Fruit fly (Drosophila melanogaster) whole organism, wandering third instar larva: Measurements from ENCODE around the gene sip2.

Source experiments
- Abd-B ChIP-seq: fragments of >200 bp; optimal IDR thresholded peaks from 2 replicates; lab custom pipeline; 2017; ENCODE audit warnings: missing biosample characterization, missing genetic modification characterization
- CG32264 ChIP-seq: fragments of 200-800 bp; sonication (Bioruptor generic); optimal IDR thresholded peaks from 2 replicates; lab custom pipeline; 2016; ENCODE audit warnings: missing biosample characterization, missing genetic modification characterization
- CG9705 ChIP-seq: fragments of 200-800 bp; sonication (Bioruptor generic); optimal IDR thresholded peaks from 2 replicates; lab custom pipeline; 2018; ENCODE audit warnings: missing biosample characterization, mild to moderate bottlenecking, missing genetic modification characterization
- CrebA ChIP-seq: fragments of 200-800 bp; sonication (Bioruptor generic); optimal IDR thresholded peaks from 2 replicates; lab custom pipeline; 2016; ENCODE audit warnings: missing biosample characterization, mild to moderate bottlenecking, missing genetic modification characterization, borderline replicate concordance
- Dfd ChIP-seq: fragments of >200 bp; optimal IDR thresholded peaks from 2 replicates; lab custom pipeline; 2017; ENCODE audit warnings: missing biosample characterization, missing genetic modification characterization
- Dif ChIP-seq: fragments of 200-275, 200-300 bp; sonication (Bioruptor generic); optimal IDR thresholded peaks from 2 replicates; lab custom pipeline; 2018; ENCODE audit warnings: missing biosample characterization, missing genetic modification characterization; ENCODE audit not compliant: partially characterized antibody
- GATAd ChIP-seq: sonication (Bioruptor generic); optimal IDR thresholded peaks from 2 replicates; lab custom pipeline; 2016; ENCODE audit warnings: missing biosample characterization, missing genetic modification characterization
- HLH106 ChIP-seq: fragments of 200-800 bp; optimal IDR thresholded peaks from 3 replicates; lab custom pipeline; 2019; ENCODE audit warnings: missing biosample characterization, mild to moderate bottlenecking, missing genetic modification characterization, moderate library complexity
- Hnf4 ChIP-seq: fragments of 200-800 bp; sonication (Bioruptor generic); optimal IDR thresholded peaks from 2 replicates; lab custom pipeline; 2016; ENCODE audit warnings: missing biosample characterization, mild to moderate bottlenecking, missing genetic modification characterization
- Hr78 ChIP-seq: fragments of >200 bp; optimal IDR thresholded peaks from 2 replicates; lab custom pipeline; 2017; ENCODE audit warnings: missing biosample characterization, missing genetic modification characterization
- Jra ChIP-seq: sonication (Bioruptor generic); optimal IDR thresholded peaks from 2 replicates; lab custom pipeline; 2016; ENCODE audit warnings: missing biosample characterization, missing genetic modification characterization
- Mio ChIP-seq: sonication (Bioruptor generic); optimal IDR thresholded peaks from 2 replicates; lab custom pipeline; 2016; ENCODE audit warnings: missing biosample characterization, missing genetic modification characterization
- Myc ChIP-seq: fragments of >200 bp; optimal IDR thresholded peaks from 2 replicates; lab custom pipeline; 2017
- N ChIP-seq: fragments of >200 bp; optimal IDR thresholded peaks from 2 replicates; lab custom pipeline; 2018; ENCODE audit warnings: missing biosample characterization, missing external identifiers, missing genetic modification characterization
- OdsH ChIP-seq: fragments of 200-800 bp; sonication (Bioruptor generic); optimal IDR thresholded peaks from 2 replicates; lab custom pipeline; 2016; ENCODE audit warnings: missing biosample characterization, mild to moderate bottlenecking, missing genetic modification characterization
- Rel ChIP-seq, 2 experiments: fragments of 200-800 bp; sonication (Bioruptor generic) in 1 of 2; optimal IDR thresholded peaks; 2 replicates in 1 of 2; 3 replicates in 1 of 2; lab custom pipeline; 2016 to 2019; ENCODE audit warnings: mild to moderate bottlenecking in 2 of 2, missing biosample characterization in 2 of 2, missing genetic modification characterization in 2 of 2, moderate library complexity in 1 of 2
- Sp1 ChIP-seq: fragments of 200-800 bp; sonication (Bioruptor generic); optimal IDR thresholded peaks from 3 replicates; lab custom pipeline; 2019; ENCODE audit warnings: missing biosample characterization, mild to moderate bottlenecking, missing genetic modification characterization, moderate library complexity
- Vsx2 ChIP-seq: fragments of 200-300, 225-300 bp; sonication (Bioruptor generic); optimal IDR thresholded peaks from 2 replicates; lab custom pipeline; 2018; ENCODE audit warnings: missing biosample characterization, missing genetic modification characterization; ENCODE audit not compliant: partially characterized antibody
- br ChIP-seq: fragments of 200-800 bp; sonication (Bioruptor generic); optimal IDR thresholded peaks from 2 replicates; lab custom pipeline; 2016; ENCODE audit warnings: missing biosample characterization, missing genetic modification characterization
- brk ChIP-seq: fragments of 200-800 bp; sonication (Bioruptor generic); optimal IDR thresholded peaks from 2 replicates; lab custom pipeline; 2016; ENCODE audit warnings: missing biosample characterization, mild to moderate bottlenecking, missing genetic modification characterization
- dl ChIP-seq, 2 experiments: fragments of 175-275, 200-275 bp in 1 of 2; fragments of 200-275 bp in 1 of 2; sonication (Bioruptor generic); optimal IDR thresholded peaks; lab custom pipeline; 2018; ENCODE audit warnings: mild to moderate bottlenecking in 2 of 2, missing biosample characterization in 2 of 2, missing genetic modification characterization in 2 of 2, moderate library complexity in 2 of 2; ENCODE audit not compliant: partially characterized antibody in 2 of 2, insufficient read depth in 1 of 2
- dmrt93B ChIP-seq: fragments of 200-800 bp; sonication (Bioruptor generic); optimal IDR thresholded peaks from 2 replicates; lab custom pipeline; 2018; ENCODE audit warnings: missing biosample characterization, mild to moderate bottlenecking, missing genetic modification characterization
- dsf ChIP-seq: sonication (Bioruptor generic); optimal IDR thresholded peaks from 2 replicates; lab custom pipeline; 2016; ENCODE audit warnings: missing biosample characterization, missing genetic modification characterization, borderline replicate concordance
- ey ChIP-seq: fragments of 200-800 bp; sonication (Bioruptor generic); optimal IDR thresholded peaks from 2 replicates; lab custom pipeline; 2016; ENCODE audit warnings: missing biosample characterization, missing genetic modification characterization
- foxo ChIP-seq, 2 experiments: fragments of 200-800 bp; sonication (Bioruptor generic); optimal IDR thresholded peaks; 2 replicates in 1 of 2; 3 replicates in 1 of 2; lab custom pipeline; 2016 to 2017; ENCODE audit warnings: missing biosample characterization in 2 of 2, missing genetic modification characterization in 2 of 2
- fru ChIP-seq: fragments of 200-800 bp; sonication (Bioruptor generic); optimal IDR thresholded peaks from 3 replicates; lab custom pipeline; 2016; ENCODE audit warnings: missing biosample characterization, mild to moderate bottlenecking, missing genetic modification characterization
- h ChIP-seq: fragments of 200-800 bp; sonication (Bioruptor generic); optimal IDR thresholded peaks from 3 replicates; lab custom pipeline; 2016; ENCODE audit warnings: missing biosample characterization, mild to moderate bottlenecking, missing genetic modification characterization
- lola ChIP-seq: fragments of >200 bp; optimal IDR thresholded peaks from 2 replicates; lab custom pipeline; 2017; ENCODE audit warnings: missing biosample characterization, missing genetic modification characterization
- pan ChIP-seq: fragments of >200 bp; optimal IDR thresholded peaks from 2 replicates; lab custom pipeline; 2017
- psq ChIP-seq: fragments of 200-800 bp; sonication (Bioruptor generic); optimal IDR thresholded peaks from 3 replicates; lab custom pipeline; 2017; ENCODE audit warnings: missing biosample characterization, mild to moderate bottlenecking, missing genetic modification characterization, moderate library complexity
- rgr ChIP-seq: fragments of 200-800 bp; sonication (Bioruptor generic); optimal IDR thresholded peaks from 3 replicates; lab custom pipeline; 2016; ENCODE audit warnings: missing biosample characterization, mild to moderate bottlenecking, missing genetic modification characterization
- sv ChIP-seq: fragments of 200-800 bp; sonication (Bioruptor generic); optimal IDR thresholded peaks from 3 replicates; lab custom pipeline; 2016; ENCODE audit warnings: missing biosample characterization, missing genetic modification characterization
- tai ChIP-seq: sonication (Bioruptor generic); optimal IDR thresholded peaks from 2 replicates; lab custom pipeline; 2016; ENCODE audit warnings: missing biosample characterization, missing genetic modification characterization
- usp ChIP-seq: fragments of >200 bp; optimal IDR thresholded peaks from 2 replicates; lab custom pipeline; 2017; ENCODE audit warnings: missing biosample characterization, missing genetic modification characterization

The sip2 gene

dm6 chr2L:6966309-6966708 is 2.4 kb upstream of the sip2 start:
- TF ChIP-seq N (GFP tag; lab: Kevin White, UChicago) (peak; percentile 31), Sp1 (GFP tag; lab: Kevin White, UChicago) (peak; percentile 17), tai (GFP tag; lab: Kevin White, UChicago) (no peak), CG9705 (GFP tag; lab: Kevin White, UChicago) (no peak), ey (no peak), OdsH (no peak), Dif (GFP tag; lab: Kevin White, UChicago) (no peak), Rel (GFP tag; optimal IDR thresholded peaks at IDR 0.05; lab: Kevin White, UChicago) (no peak), Rel (tag; optimal IDR thresholded peaks at IDR 0.05; lab: Kevin White, UChicago) (peak; percentile 37), dsf (GFP tag; lab: Kevin White, UChicago) (no peak), Vsx2 (GFP tag; lab: Kevin White, UChicago) (no peak), CrebA (GFP tag; lab: Kevin White, UChicago) (no peak), h (GFP tag; lab: Kevin White, UChicago) (no peak), HLH106 (tag; lab: Kevin White, UChicago) (peak; percentile 3), dl (GFP tag; optimal IDR thresholded peaks at IDR 0.05; lab: Kevin White, UChicago; ENCODE audit: insufficient read depth in 1 of 2, partially characterized antibody in 2 of 2) (no peak), lola (GFP tag; lab: Kevin White, UChicago) (no peak), fru (GFP tag; lab: Kevin White, UChicago) (no peak), Mio (GFP tag; lab: Kevin White, UChicago) (no peak), psq (peak; percentile 11), Hr78 (GFP tag; lab: Kevin White, UChicago) (no peak), rgr (GFP tag; lab: Kevin White, UChicago) (no peak)

dm6 chr2L:6964632-6965031 is 758 bp upstream of the sip2 start:
- TF ChIP-seq dl (GFP tag; optimal IDR thresholded peaks at IDR 0.05; lab: Kevin White, UChicago; ENCODE audit: insufficient read depth in 1 of 2, partially characterized antibody in 2 of 2) (no peak), usp (no peak), CrebA (GFP tag; lab: Kevin White, UChicago) (no peak), Vsx2 (GFP tag; lab: Kevin White, UChicago) (no peak), tai (GFP tag; lab: Kevin White, UChicago) (no peak), pan (lab: Kevin White, UChicago) (no peak), Mio (GFP tag; lab: Kevin White, UChicago) (no peak), brk (no peak), Abd-B (GFP tag; lab: Kevin White, UChicago) (no peak), GATAd (GFP tag; lab: Kevin White, UChicago) (no peak), ey (no peak)
- TF ChIP-seq, all 38 proteins: peak for 0

DNA sequence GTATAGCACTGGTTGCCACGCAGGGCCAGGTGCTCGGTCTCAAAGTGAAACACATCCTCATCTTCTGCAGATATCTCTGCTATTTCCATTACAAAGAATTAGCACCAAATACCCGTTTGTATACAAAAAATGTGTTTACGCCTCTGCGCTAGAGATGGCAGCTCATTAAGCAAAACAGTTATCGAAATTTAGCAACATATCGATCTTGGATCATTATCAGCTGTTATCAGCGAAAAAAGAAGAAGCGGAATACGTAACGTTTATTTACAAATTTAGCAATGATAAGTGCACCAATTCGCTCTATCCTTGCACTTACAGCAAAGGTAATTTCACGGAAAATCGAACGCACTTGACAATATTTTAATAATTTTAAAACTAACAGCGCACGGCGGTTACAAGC is 3.7 kb downstream of the sip2 start, which contains the start of the genes Atac1 and Hmgcl:
Gene Atac1 (minus strand): TSS at position 164 of the 400 bp plus-strand sequence.
Gene Hmgcl (plus strand): TSS at position 213 of the 400 bp plus-strand sequence.
- TF ChIP-seq ey = no peak
- TF ChIP-seq HLH106 (tag; lab: Kevin White, UChicago) = no peak
- TF ChIP-seq Vsx2 (GFP tag; lab: Kevin White, UChicago) = no peak
- no peak for TF ChIP-seq psq
- TF ChIP-seq Sp1 (GFP tag; lab: Kevin White, UChicago) = no peak
- no peak for TF ChIP-seq Rel (GFP tag; optimal IDR thresholded peaks at IDR 0.05; lab: Kevin White, UChicago)
- no peak for TF ChIP-seq Rel (tag; optimal IDR thresholded peaks at IDR 0.05; lab: Kevin White, UChicago)
- TF ChIP-seq CG9705 (GFP tag; lab: Kevin White, UChicago) = no peak
- TF ChIP-seq Mio (GFP tag; lab: Kevin White, UChicago) = no peak
- no peak for TF ChIP-seq brk
- no peak for TF ChIP-seq br (GFP tag; lab: Kevin White, UChicago)
- no peak for TF ChIP-seq foxo (GFP tag; optimal IDR thresholded peaks at IDR 0.05; lab: Kevin White, UChicago)
- no peak for TF ChIP-seq Dif (GFP tag; lab: Kevin White, UChicago)
- no peak for TF ChIP-seq tai (GFP tag; lab: Kevin White, UChicago)
- TF ChIP-seq usp = no peak
- no peak for TF ChIP-seq sv
- TF ChIP-seq N (GFP tag; lab: Kevin White, UChicago) = no peak
- no peak for TF ChIP-seq Dfd (GFP tag; lab: Kevin White, UChicago)

DNA sequence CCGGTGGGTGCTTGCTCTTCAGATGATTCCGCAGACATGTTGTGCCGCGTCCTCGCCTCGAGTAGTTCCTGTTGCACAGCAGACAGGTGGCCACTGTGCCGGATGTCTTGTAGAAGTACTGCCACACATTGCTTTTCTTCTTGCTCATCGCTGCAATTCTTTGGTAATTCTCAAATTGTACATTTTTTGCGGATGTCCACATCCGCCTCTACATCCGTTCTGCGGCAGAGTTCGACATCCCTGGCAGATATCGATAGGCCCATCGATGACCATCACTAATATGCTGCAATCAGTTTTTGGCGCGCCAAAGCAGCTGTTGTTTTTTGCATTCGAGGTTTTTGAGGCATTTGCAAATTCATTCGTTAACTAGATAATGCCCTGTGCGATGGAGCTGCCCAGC is 7.1 kb downstream of the sip2 start, which contains the start of the genes CG13775 and CG3430:
Gene CG13775 (minus strand): TSS at position 226 of the 400 bp plus-strand sequence.
Gene CG3430 (plus strand): TSS at position 284 of the 400 bp plus-strand sequence.
- TF ChIP-seq dmrt93B (GFP tag; lab: Kevin White, UChicago) (no peak), Hnf4 (GFP tag; lab: Kevin White, UChicago) (no peak), pan (lab: Kevin White, UChicago) (no peak), Jra (GFP tag; lab: Kevin White, UChicago) (no peak), OdsH (peak; percentile 5), brk (no peak), lola (GFP tag; lab: Kevin White, UChicago) (no peak), N (GFP tag; lab: Kevin White, UChicago) (no peak), psq (peak; percentile 0), dsf (GFP tag; lab: Kevin White, UChicago) (no peak), h (GFP tag; lab: Kevin White, UChicago) (no peak), dl (GFP tag; optimal IDR thresholded peaks at IDR 0.05; lab: Kevin White, UChicago; ENCODE audit: insufficient read depth in 1 of 2, partially characterized antibody in 2 of 2) (no peak), foxo (GFP tag; optimal IDR thresholded peaks at IDR 0.05; lab: Kevin White, UChicago) (no peak), Mio (GFP tag; lab: Kevin White, UChicago) (no peak), CG32264 (GFP tag; lab: Kevin White, UChicago) (no peak), Vsx2 (GFP tag; lab: Kevin White, UChicago) (no peak), tai (GFP tag; lab: Kevin White, UChicago) (no peak), HLH106 (tag; lab: Kevin White, UChicago) (peak; percentile 39), Dfd (GFP tag; lab: Kevin White, UChicago) (no peak), sv (no peak), Sp1 (GFP tag; lab: Kevin White, UChicago) (no peak), CG9705 (GFP tag; lab: Kevin White, UChicago) (no peak), CrebA (GFP tag; lab: Kevin White, UChicago) (no peak), fru (GFP tag; lab: Kevin White, UChicago) (no peak), Myc (lab: Kevin White, UChicago) (peak; percentile 33), br (GFP tag; lab: Kevin White, UChicago) (no peak), Abd-B (GFP tag; lab: Kevin White, UChicago) (no peak), Hr78 (GFP tag; lab: Kevin White, UChicago) (no peak), rgr (GFP tag; lab: Kevin White, UChicago) (no peak), GATAd (GFP tag; lab: Kevin White, UChicago) (no peak), usp (no peak)
- TF ChIP-seq, all 38 proteins: peak for 4
